Worm (Caenorhabditis elegans) whole organism, dauer: Measurements from ENCODE around the gene nhr-227.
"Not testable (repeated sequence)": the region's sequence is repeated elsewhere in the genome, so short reads cannot be mapped to it uniquely, and the experiment has no call there.

Experiments used
- unc-62 ChIP-seq: sonication (generic microtip); optimal IDR thresholded peaks from 2 replicates; lab custom pipeline; 2017; ENCODE audit warnings: missing biosample characterization, missing genetic modification reagents, missing genetic modification characterization

The nhr-227 gene

ce11 chrV:2277260-2277659 is 8.0 kb upstream of the nhr-227 start:
- TF ChIP-seq unc-62 (GFP tag; lab: Kevin White, UChicago) = no peak

ce11 chrV:2278052-2278451 is 7.2 kb upstream of the nhr-227 start, which contains the start of gene nhr-59:
Gene nhr-59, minus strand, starts transcription at chrV:2278265.
- no peak for TF ChIP-seq unc-62 (GFP tag; lab: Kevin White, UChicago)

ce11 chrV:2278543-2278942 is 6.7 kb upstream of the nhr-227 start, which contains the start of gene fbxa-137:
Gene fbxa-137, plus strand, starts transcription at chrV:2278816.
- no peak for TF ChIP-seq unc-62 (GFP tag; lab: Kevin White, UChicago)

ce11 chrV:2281499-2281898 is 3.7 kb upstream of the nhr-227 start, which contains the start of gene nhr-228:
Gene nhr-228, plus strand, starts transcription at chrV:2281759.
- TF ChIP-seq unc-62 (GFP tag; lab: Kevin White, UChicago) = no peak

ce11 chrV:2290329-2290728 is 5.1 kb downstream of the nhr-227 start, which contains the start of gene nhr-225:
Gene nhr-225, minus strand, starts transcription at chrV:2290474.
- no peak for TF ChIP-seq unc-62 (GFP tag; lab: Kevin White, UChicago)

- no peak for TF ChIP-seq unc-62 (GFP tag; lab: Kevin White, UChicago)
These were observed 7.0 kb downstream of the nhr-227 start, which contains the start of gene nhr-115 for ce11 chrV:2292240-2292639. Gene nhr-115, plus strand, starts transcription at chrV:2292540.

ce11 chrV:2294577-2294976 is 9.3 kb downstream of the nhr-227 start, which contains the start of gene nhr-226:
Gene nhr-226, plus strand, starts transcription at chrV:2294877.
- TF ChIP-seq unc-62 (GFP tag; lab: Kevin White, UChicago) = no peak

ce11 chrV:2300905-2301304 is 15.7 kb downstream of the nhr-227 start, which contains the start of gene Y19D10B.8:
Gene Y19D10B.8, minus strand, starts transcription at chrV:2301005.
- TF ChIP-seq unc-62 (GFP tag; lab: Kevin White, UChicago) = no peak

ce11 chrV:2303775-2304174 is 18.5 kb downstream of the nhr-227 start, which contains the start of gene irld-15:
Gene irld-15, minus strand, starts transcription at chrV:2303875.
- no peak for TF ChIP-seq unc-62 (GFP tag; lab: Kevin White, UChicago)

ce11 chrV:2306383-2306782 is 21.2 kb downstream of the nhr-227 start:
- no peak for TF ChIP-seq unc-62 (GFP tag; lab: Kevin White, UChicago)

ce11 chrV:2308246-2308645 is 23.0 kb downstream of the nhr-227 start:
- TF ChIP-seq unc-62 (GFP tag; lab: Kevin White, UChicago) = no peak

- not testable (repeated sequence) for TF ChIP-seq unc-62 (GFP tag; lab: Kevin White, UChicago)
These were observed 35.8 kb downstream of the nhr-227 start, which contains the start of gene Y19D10B.6 for ce11 chrV:2321001-2321400. Gene Y19D10B.6, minus strand, starts transcription at chrV:2321101.

ce11 chrV:2322466-2322865 is 37.2 kb downstream of the nhr-227 start, which contains the start of gene pud-1.2:
Gene pud-1.2, minus strand, starts transcription at chrV:2322566.
- not testable (repeated sequence) for TF ChIP-seq unc-62 (GFP tag; lab: Kevin White, UChicago)

- no peak for TF ChIP-seq unc-62 (GFP tag; lab: Kevin White, UChicago)
These were observed 39.0 kb downstream of the nhr-227 start for ce11 chrV:2324260-2324659.

ce11 chrV:2325052-2325451 is 39.8 kb downstream of the nhr-227 start, which contains the start of gene pud-3:
Gene pud-3, minus strand, starts transcription at chrV:2325152.
- no peak for TF ChIP-seq unc-62 (GFP tag; lab: Kevin White, UChicago)

- no peak for TF ChIP-seq unc-62 (GFP tag; lab: Kevin White, UChicago)
These were observed 41.1 kb downstream of the nhr-227 start, which contains the start of gene pud-4 for ce11 chrV:2326378-2326777. Gene pud-4, plus strand, starts transcription at chrV:2326678.

- TF ChIP-seq unc-62 (GFP tag; lab: Kevin White, UChicago) = no peak
These were observed 41.9 kb downstream of the nhr-227 start for ce11 chrV:2327124-2327523.
